Fruit fly (Drosophila melanogaster) Kc167 (cell line): ENCODE data around the gene nonC.

ENCODE experiments used
- Myc ChIP-seq: fragments of >200 bp; optimal IDR thresholded peaks from 2 replicates; lab custom pipeline; 2017; ENCODE audit warnings: missing external identifiers
- Sin3A ChIP-seq: fragments of >200 bp; optimal IDR thresholded peaks from 2 replicates; lab custom pipeline; 2018; ENCODE audit warnings: missing external identifiers
- h ChIP-seq: fragments of >200 bp; optimal IDR thresholded peaks from 3 replicates; lab custom pipeline; 2018; ENCODE audit warnings: missing external identifiers
- insv ChIP-seq: fragments of >200 bp; optimal IDR thresholded peaks from 3 replicates; lab custom pipeline; 2018; ENCODE audit warnings: missing external identifiers
- psq ChIP-seq: fragments of >200 bp; optimal IDR thresholded peaks from 2 replicates; lab custom pipeline; 2017; ENCODE audit warnings: missing external identifiers
- ttk ChIP-seq: sonication (Bioruptor generic); optimal IDR thresholded peaks from 2 replicates; lab custom pipeline; 2017; ENCODE audit warnings: missing external identifiers

DNA sequence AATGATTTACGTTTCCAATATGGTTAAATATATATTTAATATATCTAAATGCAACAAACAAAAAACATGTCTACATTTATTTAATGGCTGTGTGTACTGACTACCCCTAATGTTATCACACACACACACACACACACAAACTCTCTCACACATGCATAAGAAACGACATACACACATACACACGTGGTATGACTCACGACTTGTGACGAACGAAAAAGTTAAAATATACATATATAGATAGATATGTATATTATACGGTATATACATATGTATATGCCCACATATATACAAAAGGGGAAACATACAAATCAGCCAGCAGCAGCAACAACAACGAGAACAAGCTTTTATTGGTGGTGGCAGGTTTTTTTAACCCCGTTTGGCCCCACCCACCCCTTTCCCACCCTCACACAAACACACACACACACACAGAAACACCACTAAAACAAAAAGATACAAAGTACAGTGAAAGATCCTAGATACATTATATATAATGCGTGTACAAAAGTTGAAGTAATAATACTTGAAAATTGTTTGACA lies 50.7 kb downstream of the nonC start:
- no peak for TF ChIP-seq Myc (lab: Kevin White, UChicago)
- no peak for TF ChIP-seq ttk (lab: Kevin White, UChicago)
- TF ChIP-seq h (lab: Kevin White, UChicago) = no peak
- no peak for TF ChIP-seq insv (lab: Kevin White, UChicago)
- no peak for TF ChIP-seq psq (lab: Kevin White, UChicago)
- no peak for TF ChIP-seq Sin3A
